Worm (Caenorhabditis elegans) whole organism, L1 larva: ENCODE data around the gene B0034.5.

Source experiments
- C04F5.9 ChIP-seq: sonication (generic microtip); optimal IDR thresholded peaks from 2 replicates; lab custom pipeline; 2016; ENCODE audit warnings: missing genetic modification characterization, missing compliant biosample characterization
- C16A3.4 ChIP-seq: fragments of 150-350 bp; optimal IDR thresholded peaks from 2 replicates; lab custom pipeline; 2014; ENCODE audit warnings: missing biosample characterization, missing genetic modification characterization
- C34B4.2 ChIP-seq: sonication (generic microtip); optimal IDR thresholded peaks from 2 replicates; lab custom pipeline; 2017; ENCODE audit warnings: mild to moderate bottlenecking, missing genetic modification characterization, missing compliant biosample characterization
- F16B12.6 ChIP-seq: fragments of 150-350 bp; optimal IDR thresholded peaks from 2 replicates; lab custom pipeline; 2014; ENCODE audit warnings: missing biosample characterization, missing genetic modification characterization
- Y116A8C.19 ChIP-seq: sonication (generic microtip); optimal IDR thresholded peaks from 2 replicates; lab custom pipeline; 2016; ENCODE audit warnings: missing compliant biosample characterization, missing genetic modification characterization, borderline replicate concordance
- aha-1 ChIP-seq: fragments of 150-350 bp; optimal IDR thresholded peaks from 2 replicates; lab custom pipeline; 2014; ENCODE audit warnings: missing biosample characterization, missing genetic modification characterization
- alr-1 ChIP-seq: fragments of 200-800 bp; sonication (Bioruptor generic); optimal IDR thresholded peaks from 2 replicates; lab custom pipeline; 2018; ENCODE audit warnings: borderline replicate concordance, mild to moderate bottlenecking, missing genetic modification characterization, missing compliant biosample characterization
- aly-2 ChIP-seq: fragments of 150-350 bp; optimal IDR thresholded peaks from 2 replicates; lab custom pipeline; 2014; ENCODE audit warnings: missing biosample characterization, missing genetic modification characterization
- ceh-63 ChIP-seq: fragments of 200-800 bp; sonication (Bioruptor generic); optimal IDR thresholded peaks from 2 replicates; lab custom pipeline; 2018; ENCODE audit warnings: mild to moderate bottlenecking, missing genetic modification characterization, missing compliant biosample characterization
- ceh-8 ChIP-seq: fragments of 200-800 bp; sonication (Bioruptor generic); optimal IDR thresholded peaks from 2 replicates; lab custom pipeline; 2018; ENCODE audit warnings: mild to moderate bottlenecking, missing genetic modification characterization, moderate library complexity, missing compliant biosample characterization
- ceh-82 ChIP-seq, 3 experiments: fragments of 150-350 bp in 1 of 3; sonication (generic microtip) in 2 of 3; optimal IDR thresholded peaks; 2 replicates each; lab custom pipeline; 2014 to 2017; ENCODE audit warnings: missing biosample characterization in 3 of 3, missing genetic modification characterization in 3 of 3
- ceh-88 ChIP-seq: fragments of 200-800 bp; sonication (Bioruptor generic); IDR thresholded peaks from 2 replicates; pipeline ENCODE4 v1.3.6; 2022; ENCODE audit warnings: missing genetic modification characterization, missing compliant biosample characterization
- ceh-90 ChIP-seq: sonication (generic microtip); optimal IDR thresholded peaks from 2 replicates; lab custom pipeline; 2016; ENCODE audit warnings: missing genetic modification characterization, missing compliant biosample characterization
- ces-1 ChIP-seq: fragments of 150-350 bp; optimal IDR thresholded peaks from 2 replicates; lab custom pipeline; 2014; ENCODE audit warnings: missing biosample characterization, missing genetic modification reagents, missing genetic modification characterization
- dpl-1 ChIP-seq, 3 experiments: fragments of 150-350 bp in 2 of 3; sonication (generic microtip) in 1 of 3; optimal IDR thresholded peaks; 2 replicates each; lab custom pipeline; 2014 to 2017; ENCODE audit warnings: missing biosample characterization in 3 of 3, missing genetic modification characterization in 3 of 3, missing genetic modification reagents in 3 of 3
- efl-1 ChIP-seq, 4 experiments: fragments of 150-350 bp; optimal IDR thresholded peaks in 3 of 4; peaks in 1 of 4; 1 replicate in 1 of 4; 2 replicates in 3 of 4; lab custom pipeline; 2014; ENCODE audit warnings: missing biosample characterization in 2 of 4, missing genetic modification characterization in 2 of 4, missing genetic modification reagents in 2 of 4
- efl-3 ChIP-seq: fragments of 200-800 bp; sonication (Bioruptor generic); optimal IDR thresholded peaks from 2 replicates; lab custom pipeline; 2018; ENCODE audit warnings: mild to moderate bottlenecking, missing genetic modification characterization, missing compliant biosample characterization
- egl-13 ChIP-seq: sonication (generic microtip); optimal IDR thresholded peaks from 2 replicates; lab custom pipeline; 2016; ENCODE audit warnings: missing genotype, missing genetic modification reagents, missing genetic modification characterization, missing compliant biosample characterization
- elt-3 ChIP-seq, 6 experiments: fragments of 150-350 bp in 1 of 6; sonication (generic microtip); optimal IDR thresholded peaks; 2 replicates each; lab custom pipeline; 2017 to 2018; ENCODE audit warnings: missing biosample characterization in 6 of 6, missing genetic modification characterization in 6 of 6, inconsistent platforms in 1 of 6
- ets-5 ChIP-seq: fragments of 200-800 bp; sonication (Bioruptor generic); IDR thresholded peaks from 2 replicates; pipeline ENCODE4 v1.3.6; 2022; ENCODE audit warnings: missing genetic modification characterization, missing compliant biosample characterization
- fkh-4 ChIP-seq: sonication (generic microtip); optimal IDR thresholded peaks from 2 replicates; lab custom pipeline; 2016; ENCODE audit warnings: missing compliant biosample characterization, missing genetic modification characterization, borderline replicate concordance
- fkh-8 ChIP-seq: sonication (generic microtip); optimal IDR thresholded peaks from 2 replicates; lab custom pipeline; 2016; ENCODE audit warnings: mild to moderate bottlenecking, missing genetic modification characterization, missing compliant biosample characterization
- fos-1 ChIP-seq: fragments of 150-350 bp; optimal IDR thresholded peaks from 2 replicates; lab custom pipeline; 2014; ENCODE audit warnings: missing biosample characterization, missing genetic modification characterization
- grh-1 ChIP-seq: fragments of 200-800 bp; sonication (Bioruptor generic); IDR thresholded peaks from 2 replicates; pipeline ENCODE4 v1.3.6; 2022; ENCODE audit warnings: missing genetic modification reagents, missing genetic modification characterization, missing compliant biosample characterization
- irx-1 ChIP-seq: sonication (generic microtip); optimal IDR thresholded peaks from 2 replicates; lab custom pipeline; 2016; ENCODE audit warnings: missing genetic modification characterization, missing compliant biosample characterization
- jun-1 ChIP-seq: fragments of 150-350 bp; optimal IDR thresholded peaks from 2 replicates; lab custom pipeline; 2014; ENCODE audit warnings: missing biosample characterization, missing genetic modification reagents, missing genetic modification characterization
- lin-14 ChIP-seq: fragments of 200-800 bp; sonication (Bioruptor generic); optimal IDR thresholded peaks from 2 replicates; lab custom pipeline; 2018; ENCODE audit warnings: mild to moderate bottlenecking, missing genetic modification characterization, moderate library complexity, missing compliant biosample characterization
- lin-35 ChIP-seq, 2 experiments: fragments of 150-350 bp; optimal IDR thresholded peaks; 2 replicates each; lab custom pipeline; 2014; ENCODE audit warnings: missing biosample characterization in 2 of 2, missing genetic modification characterization in 2 of 2, missing genetic modification reagents in 2 of 2
- lin-39 ChIP-seq: fragments of 150-350 bp; optimal IDR thresholded peaks from 2 replicates; lab custom pipeline; 2014; ENCODE audit warnings: missing biosample characterization, missing genetic modification reagents, missing genetic modification characterization
- lir-3 ChIP-seq: sonication (generic microtip); optimal IDR thresholded peaks from 2 replicates; lab custom pipeline; 2016; ENCODE audit warnings: mild to moderate bottlenecking, missing genetic modification characterization, moderate library complexity, missing compliant biosample characterization; ENCODE audit not compliant: poor library complexity
- mdl-1 ChIP-seq, 2 experiments: fragments of 150-350 bp; optimal IDR thresholded peaks; 2 replicates each; lab custom pipeline; 2014 to 2017; ENCODE audit warnings: missing biosample characterization in 2 of 2, missing genetic modification characterization in 2 of 2, inconsistent platforms in 1 of 2
- mep-1 ChIP-seq: fragments of 150-350 bp; optimal IDR thresholded peaks from 2 replicates; lab custom pipeline; 2014; ENCODE audit warnings: missing biosample characterization, missing genetic modification characterization
- nhr-12 ChIP-seq: sonication (generic microtip); optimal IDR thresholded peaks from 2 replicates; lab custom pipeline; 2017; ENCODE audit warnings: missing biosample characterization, missing genetic modification characterization
- nhr-20 ChIP-seq: sonication (generic microtip); optimal IDR thresholded peaks from 2 replicates; lab custom pipeline; 2016; ENCODE audit warnings: mild to moderate bottlenecking, missing genetic modification characterization, missing compliant biosample characterization
- nhr-28 ChIP-seq: fragments of 150-350 bp; optimal IDR thresholded peaks from 2 replicates; lab custom pipeline; 2014; ENCODE audit warnings: missing biosample characterization, missing genetic modification characterization
- nhr-71 ChIP-seq: sonication (generic microtip); optimal IDR thresholded peaks from 2 replicates; lab custom pipeline; 2016; ENCODE audit warnings: mild to moderate bottlenecking, missing genetic modification characterization, moderate library complexity, missing compliant biosample characterization
- nhr-85 ChIP-seq: sonication (generic microtip); peaks from one replicate; lab custom pipeline; 2016; ENCODE audit warnings: missing genetic modification characterization, inconsistent platforms, missing compliant biosample characterization
- nhr-90 ChIP-seq: sonication (generic microtip); optimal IDR thresholded peaks from 2 replicates; lab custom pipeline; 2016; ENCODE audit warnings: mild to moderate bottlenecking, missing genetic modification characterization, missing compliant biosample characterization; ENCODE audit not compliant: poor library complexity
- pax-3 ChIP-seq: fragments of 200-800 bp; sonication (Bioruptor generic); optimal IDR thresholded peaks from 2 replicates; lab custom pipeline; 2018; ENCODE audit warnings: mild to moderate bottlenecking, missing genetic modification characterization, moderate library complexity, missing compliant biosample characterization
- pqm-1 ChIP-seq: sonication (generic microtip); optimal IDR thresholded peaks from 3 replicates; lab custom pipeline; 2017; ENCODE audit warnings: missing biosample characterization, missing genetic modification characterization
- rnt-1 ChIP-seq: sonication (generic microtip); optimal IDR thresholded peaks from 2 replicates; lab custom pipeline; 2016; ENCODE audit warnings: mild to moderate bottlenecking, missing genetic modification characterization, moderate library complexity, missing compliant biosample characterization
- skn-1 ChIP-seq: fragments of 150-350 bp; optimal IDR thresholded peaks from 2 replicates; lab custom pipeline; 2014; ENCODE audit warnings: missing biosample characterization, missing genetic modification characterization
- snpc-4 ChIP-seq: fragments of 150-350 bp; optimal IDR thresholded peaks from 2 replicates; lab custom pipeline; 2014; ENCODE audit warnings: missing biosample characterization, missing genetic modification characterization
- sptf-1 ChIP-seq: fragments of 150-350 bp; optimal IDR thresholded peaks from 2 replicates; lab custom pipeline; 2014; ENCODE audit warnings: missing biosample characterization, missing genetic modification characterization
- sup-37 ChIP-seq: fragments of 200-800 bp; sonication (Bioruptor generic); optimal IDR thresholded peaks from 2 replicates; lab custom pipeline; 2018; ENCODE audit warnings: mild to moderate bottlenecking, missing genetic modification characterization, missing compliant biosample characterization
- tlp-1 ChIP-seq: fragments of 150-350 bp; optimal IDR thresholded peaks from 2 replicates; lab custom pipeline; 2014; ENCODE audit warnings: missing biosample characterization, missing genetic modification characterization
- unc-30 ChIP-seq: sonication (generic microtip); optimal IDR thresholded peaks from 2 replicates; lab custom pipeline; 2017; ENCODE audit warnings: missing biosample characterization, missing genetic modification characterization
- unc-62 ChIP-seq: fragments of 150-350 bp; optimal IDR thresholded peaks from 2 replicates; lab custom pipeline; 2014; ENCODE audit warnings: missing biosample characterization, missing genetic modification reagents, missing genetic modification characterization
- unc-86 ChIP-seq: sonication (generic microtip); optimal IDR thresholded peaks from 2 replicates; lab custom pipeline; 2016; ENCODE audit warnings: missing genetic modification characterization, missing compliant biosample characterization
- vab-15 ChIP-seq: sonication (generic microtip); optimal IDR thresholded peaks from 2 replicates; lab custom pipeline; 2017; ENCODE audit warnings: missing genotype, mild to moderate bottlenecking, missing genetic modification characterization, missing compliant biosample characterization
- zag-1 ChIP-seq: fragments of 150-350 bp; optimal IDR thresholded peaks from 2 replicates; lab custom pipeline; 2014; ENCODE audit warnings: missing biosample characterization, missing genetic modification characterization

B0034.5 gene

DNA sequence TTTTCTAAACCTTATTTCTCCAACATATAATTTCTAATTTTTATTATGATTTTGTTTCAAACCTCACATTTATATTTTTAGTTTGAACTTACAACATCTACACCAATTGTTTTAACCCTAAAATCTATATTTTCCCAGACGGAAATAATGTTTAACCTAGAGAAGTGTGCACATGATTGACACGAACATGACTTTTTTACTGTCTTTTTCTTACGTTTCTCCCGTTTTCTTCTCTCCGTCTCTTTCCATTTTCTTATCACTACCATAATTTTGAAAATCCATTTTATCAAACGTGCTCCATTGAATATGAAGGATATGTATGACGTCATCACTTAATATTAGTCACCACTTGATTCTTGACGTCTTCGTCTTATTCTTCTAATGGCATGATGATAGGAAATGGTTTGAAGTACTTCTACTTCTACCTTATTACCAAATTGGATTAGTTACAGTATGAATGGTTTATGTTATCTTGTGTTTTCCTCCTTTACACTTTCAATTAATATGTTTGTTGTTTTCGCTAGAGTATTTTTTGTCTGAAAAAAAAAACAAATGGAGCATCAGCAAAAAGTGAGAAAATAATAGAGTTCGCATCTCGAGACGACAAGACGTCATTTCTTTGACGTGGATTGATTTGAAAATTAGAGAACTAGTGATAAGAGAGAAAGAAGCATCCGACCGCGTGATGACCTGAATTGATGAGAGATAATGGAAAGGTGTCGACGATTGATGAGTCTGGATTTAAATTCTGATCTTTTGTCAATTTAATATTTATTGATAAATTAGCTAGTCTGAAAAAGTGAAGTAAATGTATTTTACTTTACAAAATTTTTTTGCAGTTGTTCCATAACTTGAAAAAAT, 42.6 kb downstream of the B0034.5 start (continued):
- TF ChIP-seq nhr-90 (tag; lab: Kevin White, UChicago) = peak; percentile 14
- TF ChIP-seq ceh-82 (tag; optimal IDR thresholded peaks at IDR 0.05; lab: Kevin White, UChicago) = no peak
- no peak for TF ChIP-seq tlp-1 (tag; lab: Kevin White, UChicago)
- TF ChIP-seq ceh-63 (GFP tag; lab: Kevin White, UChicago) = no peak
- peak; percentile 9 for TF ChIP-seq mep-1
- no peak for TF ChIP-seq grh-1 (GFP tag; lab: Robert Waterston, UW)
- no peak for TF ChIP-seq nhr-12 (tag; lab: Kevin White, UChicago)
- no peak for TF ChIP-seq efl-1 (optimal IDR thresholded peaks at IDR 0.05; lab: Kevin White, UChicago)
- TF ChIP-seq efl-1 (GFP tag; optimal IDR thresholded peaks at IDR 0.05 in 1 of 2; lab: Kevin White, UChicago) = peak in 1 of 2 experiments; percentile 82
- TF ChIP-seq fkh-4 (tag; lab: Kevin White, UChicago) = no peak
- no peak for TF ChIP-seq unc-30
- peak in 1 of 6 experiments; percentile 48 for TF ChIP-seq elt-3 (tag; optimal IDR thresholded peaks at IDR 0.05; lab: Kevin White, UChicago)
- no peak for TF ChIP-seq efl-3 (GFP tag; lab: Kevin White, UChicago)
- no peak for TF ChIP-seq ceh-90 (tag; lab: Kevin White, UChicago)
- TF ChIP-seq rnt-1 (tag; lab: Kevin White, UChicago) = peak; percentile 76
- no peak for TF ChIP-seq F16B12.6 (tag; lab: Kevin White, UChicago)
- no peak for TF ChIP-seq ces-1 (GFP tag; lab: Kevin White, UChicago)
- TF ChIP-seq sptf-1 (tag; lab: Kevin White, UChicago) = no peak
- TF ChIP-seq C16A3.4 (tag; lab: Kevin White, UChicago) = peak; percentile 35
- peak; percentile 74 for TF ChIP-seq nhr-85 (tag; lab: Kevin White, UChicago)
- no peak for TF ChIP-seq ets-5
- no peak for TF ChIP-seq unc-62
- TF ChIP-seq mdl-1 (tag; optimal IDR thresholded peaks at IDR 0.05; lab: Kevin White, UChicago) = peak in 1 of 2 experiments; percentile 34
- no peak for TF ChIP-seq lir-3 (tag; lab: Kevin White, UChicago)
- no peak for TF ChIP-seq egl-13 (tag; lab: Kevin White, UChicago)
- no peak for TF ChIP-seq fos-1 (tag; lab: Kevin White, UChicago)
- no peak for TF ChIP-seq vab-15 (tag; lab: Kevin White, UChicago)
- TF ChIP-seq dpl-1 (GFP tag; optimal IDR thresholded peaks at IDR 0.05; lab: Kevin White, UChicago) = no peak
- peak in 1 of 2 experiments; percentile 16 for TF ChIP-seq lin-35 (GFP tag; optimal IDR thresholded peaks at IDR 0.05; lab: Kevin White, UChicago)
- no peak for TF ChIP-seq Y116A8C.19 (tag; lab: Kevin White, UChicago)
- TF ChIP-seq nhr-28 (tag; lab: Kevin White, UChicago) = no peak
- TF ChIP-seq skn-1 (tag; lab: Kevin White, UChicago) = no peak
- peak; percentile 77 for TF ChIP-seq lin-39 (tag; lab: Kevin White, UChicago)
- TF ChIP-seq aly-2 (tag; lab: Kevin White, UChicago) = no peak
- TF ChIP-seq pqm-1 (tag; lab: Kevin White, UChicago) = no peak
- TF ChIP-seq lin-14 = peak; percentile 81
- TF ChIP-seq jun-1 (tag; lab: Kevin White, UChicago) = no peak
- no peak for TF ChIP-seq irx-1 (tag; lab: Kevin White, UChicago)
- TF ChIP-seq C04F5.9 (tag; lab: Kevin White, UChicago) = no peak
- TF ChIP-seq nhr-20 = peak; percentile 67
- no peak for TF ChIP-seq unc-86 (tag; lab: Kevin White, UChicago)
- no peak for TF ChIP-seq ceh-88 (GFP tag; lab: Robert Waterston, UW)
- TF ChIP-seq alr-1 (tag; lab: Kevin White, UChicago) = no peak
- TF ChIP-seq zag-1 (tag; lab: Kevin White, UChicago) = no peak
- no peak for TF ChIP-seq pax-3 (tag; lab: Kevin White, UChicago)
- no peak for TF ChIP-seq sup-37 (GFP tag; lab: Kevin White, UChicago)
- TF ChIP-seq fkh-8 (tag; lab: Kevin White, UChicago) = no peak
- no peak for TF ChIP-seq ceh-8 (GFP tag; lab: Kevin White, UChicago)
- TF ChIP-seq aha-1 = no peak
- no peak for TF ChIP-seq snpc-4 (tag; lab: Kevin White, UChicago)
- TF ChIP-seq nhr-71 (tag; lab: Kevin White, UChicago) = peak; percentile 84
- no peak for TF ChIP-seq C34B4.2
